Worm (Caenorhabditis elegans) whole organism, L4/young adult: ENCODE measurements around the gene clec-162.
A peak's percentile ranks its signal among the peaks of the same experiment; 100 is the strongest.

Experiments used
- W03F9.2 ChIP-seq: fragments of 150-350 bp; optimal IDR thresholded peaks from 2 replicates; lab custom pipeline; 2014; ENCODE audit warnings: missing biosample characterization, missing genetic modification characterization
- dao-5 ChIP-seq: sonication (generic microtip); optimal IDR thresholded peaks from 2 replicates; lab custom pipeline; 2016; ENCODE audit warnings: missing genotype, missing genetic modification characterization, moderate library complexity, missing compliant biosample characterization
- him-1 ChIP-seq: sonication (generic microtip); optimal IDR thresholded peaks from 2 replicates; lab custom pipeline; 2016; ENCODE audit warnings: missing genotype, missing genetic modification reagents, missing genetic modification characterization, missing compliant biosample characterization

clec-162 gene

DNA sequence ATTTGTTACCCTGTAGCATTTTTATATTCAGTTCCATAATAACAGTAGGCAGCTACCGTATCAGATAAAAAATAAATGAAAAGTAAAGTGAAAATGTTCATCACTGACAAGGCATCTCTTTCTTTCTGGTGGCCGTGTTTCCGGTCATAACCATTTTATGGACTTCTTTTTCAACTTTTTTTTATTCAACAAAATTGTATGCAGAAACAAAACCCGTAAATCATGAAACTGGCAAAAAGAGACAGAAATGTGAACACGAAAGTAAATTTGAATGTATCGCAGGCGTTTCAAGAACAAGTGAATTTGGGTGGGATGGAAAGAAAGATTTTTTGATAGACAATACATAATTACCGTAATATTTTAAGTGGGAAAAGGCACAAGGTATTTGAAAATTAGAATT, at the start of gene clec-162:
clec-162 (minus strand) TSS at position 101 of the 400 bp plus-strand sequence.
- no peak for TF ChIP-seq him-1 (tag; lab: Kevin White, UChicago)
- TF ChIP-seq dao-5 (tag; lab: Kevin White, UChicago) = no peak
- no peak for TF ChIP-seq W03F9.2 (tag; lab: Kevin White, UChicago)

DNA sequence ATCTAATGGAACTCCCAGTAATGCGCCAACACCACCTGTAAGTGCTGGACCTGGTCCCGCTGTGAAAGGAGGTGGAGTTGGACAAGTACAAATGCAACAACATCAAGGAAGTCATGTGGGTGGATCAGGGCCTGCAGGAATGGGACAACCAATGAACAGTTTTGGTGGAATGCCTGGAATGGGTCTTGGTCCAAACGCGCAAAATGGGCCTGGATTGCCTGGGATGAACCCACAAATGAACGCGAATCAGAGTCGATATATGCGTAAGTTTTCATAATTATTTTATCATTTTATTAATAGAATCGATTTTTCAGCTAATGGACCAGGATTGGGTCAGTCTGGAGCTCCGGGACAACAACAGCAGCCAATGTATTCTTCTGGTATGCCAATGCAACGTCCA, 47.4 kb upstream of the clec-162 start:
- no peak for TF ChIP-seq dao-5 (tag; lab: Kevin White, UChicago)
- no peak for TF ChIP-seq him-1 (tag; lab: Kevin White, UChicago)
- TF ChIP-seq W03F9.2 (tag; lab: Kevin White, UChicago) = no peak

DNA sequence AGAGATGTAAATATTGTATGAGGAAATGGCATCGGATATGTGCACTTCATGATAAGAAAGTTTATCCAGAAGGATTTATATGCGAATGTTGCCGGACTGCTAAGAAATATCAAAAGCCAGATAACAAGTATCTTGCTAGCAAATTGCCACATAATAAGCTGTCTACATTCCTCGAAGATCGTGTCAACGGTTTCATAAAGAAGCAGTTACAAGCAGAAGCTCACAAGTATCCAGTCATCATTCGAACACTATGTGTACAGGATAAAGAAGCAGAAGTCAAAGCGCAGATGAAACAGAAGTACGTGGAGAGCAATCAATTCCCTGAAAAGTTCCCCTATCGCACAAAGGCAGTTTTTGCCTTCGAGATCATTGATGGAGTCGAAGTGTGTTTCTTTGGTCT, 45.6 kb upstream of the clec-162 start:
- TF ChIP-seq W03F9.2 (tag; lab: Kevin White, UChicago) (no peak), him-1 (tag; lab: Kevin White, UChicago) (no peak)

DNA sequence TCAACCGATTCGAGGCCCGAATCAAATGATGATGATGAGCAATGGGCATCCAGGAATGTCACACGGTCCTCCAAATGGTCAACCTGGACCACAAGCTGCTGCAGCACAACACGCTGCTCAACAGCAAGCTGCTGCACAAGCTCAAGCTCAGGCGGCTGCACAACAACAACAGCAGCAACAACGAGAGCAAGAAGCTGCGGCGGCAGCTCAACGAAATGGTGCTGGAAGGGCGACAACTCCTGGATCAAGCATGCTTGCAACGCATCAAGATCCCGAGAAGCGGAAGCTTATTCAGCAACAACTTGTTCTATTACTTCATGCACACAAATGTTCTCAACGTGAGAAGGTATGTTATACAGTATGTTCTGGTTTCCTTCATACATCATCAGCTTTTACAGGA, 43.0 kb upstream of the clec-162 start:
- TF ChIP-seq dao-5 (tag; lab: Kevin White, UChicago) (no peak), him-1 (tag; lab: Kevin White, UChicago) (no peak), W03F9.2 (tag; lab: Kevin White, UChicago) (no peak)

DNA sequence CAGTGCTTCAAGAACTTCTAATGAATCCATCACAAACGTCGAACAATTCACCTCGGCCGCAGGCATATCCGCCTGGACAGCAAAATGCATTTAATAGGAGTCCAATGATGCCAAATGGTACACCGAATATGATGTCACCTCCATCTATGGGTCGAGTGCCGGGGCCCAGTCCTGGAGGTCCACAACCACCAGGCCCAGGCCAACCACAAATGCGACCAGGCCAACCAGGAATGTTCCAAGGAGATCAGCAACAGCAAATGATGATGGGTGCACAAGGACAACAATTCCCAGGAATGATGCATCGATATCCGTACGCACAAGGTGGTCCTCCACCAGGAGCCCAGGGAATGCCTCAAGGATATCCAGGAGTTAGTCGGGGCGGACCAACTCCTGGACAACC, 42.1 kb upstream of the clec-162 start:
- TF ChIP-seq dao-5 (tag; lab: Kevin White, UChicago) (no peak), W03F9.2 (tag; lab: Kevin White, UChicago) (no peak), him-1 (tag; lab: Kevin White, UChicago) (no peak)

DNA sequence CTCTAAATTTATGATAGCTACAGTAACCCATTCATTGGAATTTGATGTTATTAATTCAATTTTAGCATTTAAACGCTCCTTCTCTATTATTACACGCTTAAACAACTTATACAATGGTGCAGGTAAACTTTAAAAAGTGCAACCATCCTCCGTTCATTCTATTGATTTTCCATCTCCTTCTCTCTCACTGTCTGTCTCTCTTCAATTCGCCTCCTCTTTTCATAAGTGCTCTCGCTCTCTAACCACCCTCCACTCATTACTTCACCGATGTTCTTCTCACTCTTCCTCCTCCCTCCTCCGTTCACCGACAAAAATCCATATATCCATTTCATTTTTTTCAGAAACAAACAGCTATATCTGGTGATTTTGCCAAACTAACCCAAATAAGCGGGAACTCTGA, 41.2 kb upstream of the clec-162 start, which contains the start of gene cbp-1:
cbp-1 (plus strand) TSS at position 335 of the 400 bp plus-strand sequence.
- no peak for TF ChIP-seq dao-5 (tag; lab: Kevin White, UChicago)
- TF ChIP-seq him-1 (tag; lab: Kevin White, UChicago) = no peak
- TF ChIP-seq W03F9.2 (tag; lab: Kevin White, UChicago) = no peak

DNA sequence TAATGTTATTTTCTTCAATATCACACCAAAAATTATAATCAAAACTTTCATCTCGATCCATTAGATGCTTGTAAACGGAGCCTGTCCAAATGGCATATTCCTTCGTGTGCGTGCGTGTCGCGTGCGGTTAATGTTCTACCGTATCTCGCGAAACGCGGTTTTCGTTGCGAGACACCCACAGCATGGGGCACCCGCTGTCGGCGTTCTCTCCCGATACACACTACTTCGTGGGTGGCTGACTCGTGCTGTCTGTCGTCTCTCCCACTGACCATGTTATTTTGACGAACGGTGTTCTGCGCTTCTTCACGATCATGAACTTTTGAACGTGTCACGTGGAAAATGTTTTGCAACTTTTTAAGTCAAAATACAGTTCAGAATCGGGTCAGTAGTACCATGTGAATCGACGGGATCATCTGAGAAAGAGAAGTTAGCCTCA, 40.5 kb upstream of the clec-162 start:
- TF ChIP-seq dao-5 (tag; lab: Kevin White, UChicago) (peak; percentile 40), W03F9.2 (tag; lab: Kevin White, UChicago) (peak; percentile 93), him-1 (tag; lab: Kevin White, UChicago) (peak; percentile 89)

DNA sequence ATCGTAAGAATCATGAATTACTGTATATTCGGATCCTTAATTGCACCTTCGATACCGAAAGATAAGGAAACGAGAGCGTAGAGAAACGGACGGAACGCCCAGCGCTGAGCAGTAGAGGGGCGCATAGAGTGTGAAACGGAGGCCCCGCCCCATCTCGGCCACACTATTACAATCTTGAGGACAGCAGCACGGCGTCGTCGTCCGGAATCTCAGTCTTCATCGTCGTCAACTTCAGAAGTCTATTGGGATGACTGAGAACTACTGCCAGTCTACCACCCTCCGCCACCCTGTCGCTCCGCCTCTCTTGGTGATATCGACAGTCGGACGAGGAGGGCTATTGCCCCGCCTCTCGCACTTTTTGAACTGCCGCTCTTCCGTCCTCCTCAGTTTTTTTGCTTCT, 39.7 kb upstream of the clec-162 start:
- no peak for TF ChIP-seq him-1 (tag; lab: Kevin White, UChicago)
- TF ChIP-seq W03F9.2 (tag; lab: Kevin White, UChicago) = no peak
- no peak for TF ChIP-seq dao-5 (tag; lab: Kevin White, UChicago)

DNA sequence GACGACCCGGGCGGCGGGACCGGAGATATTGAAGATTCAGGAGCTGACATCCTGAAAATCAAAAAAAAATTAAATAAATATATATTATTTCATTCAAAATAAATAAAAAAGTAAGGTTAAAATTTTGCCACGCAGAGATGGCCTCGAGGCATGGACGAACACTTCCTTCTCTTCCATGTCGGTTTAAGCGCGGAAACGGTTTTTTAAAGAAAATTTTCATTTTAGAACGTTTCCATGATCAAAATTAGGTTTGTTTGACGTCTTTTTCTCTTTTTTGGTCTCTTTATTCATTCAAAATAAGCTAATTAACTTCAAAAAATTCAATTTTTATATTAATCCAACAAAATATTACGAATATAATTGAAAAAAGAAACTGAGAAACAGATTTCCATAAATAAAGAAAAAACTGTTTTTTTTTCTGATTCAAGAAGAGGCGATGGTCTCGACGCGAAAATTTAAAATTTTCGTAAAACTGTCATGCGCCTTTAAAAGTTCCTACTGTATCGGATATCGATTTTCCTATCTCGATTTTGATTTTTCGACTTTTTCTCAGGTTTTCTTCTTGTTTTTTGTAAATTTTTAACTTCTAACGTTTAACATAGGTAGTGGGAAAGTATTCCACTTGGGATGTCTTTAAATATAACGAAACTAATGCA, 37.2 kb upstream of the clec-162 start, which contains the start of gene gcc-2:
gcc-2 (minus strand) TSS at position 51 of the 656 bp plus-strand sequence.
- TF ChIP-seq dao-5 (tag; lab: Kevin White, UChicago) (no peak), W03F9.2 (tag; lab: Kevin White, UChicago) (peak; percentile 29)

DNA sequence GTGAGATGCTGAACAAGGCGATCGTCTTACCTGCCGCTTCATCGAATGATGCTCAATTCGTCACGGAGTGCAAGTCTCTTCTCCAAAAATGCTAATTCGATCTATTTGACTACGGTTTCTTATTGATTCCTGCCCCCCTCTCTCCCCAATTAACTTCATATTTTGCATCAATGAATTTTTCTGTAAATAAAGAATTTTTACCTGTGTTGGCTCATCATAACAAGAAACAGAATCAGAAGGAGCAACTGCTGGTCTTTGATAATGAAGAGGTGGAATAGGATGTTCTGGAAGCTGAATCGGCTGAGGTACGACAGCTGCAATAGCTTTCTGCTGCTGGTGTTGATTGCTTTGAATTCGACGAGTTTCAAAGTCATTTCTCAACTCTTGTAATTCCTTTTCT, 35.2 kb upstream of the clec-162 start:
- TF ChIP-seq W03F9.2 (tag; lab: Kevin White, UChicago) (no peak), dao-5 (tag; lab: Kevin White, UChicago) (no peak), him-1 (tag; lab: Kevin White, UChicago) (no peak)

DNA sequence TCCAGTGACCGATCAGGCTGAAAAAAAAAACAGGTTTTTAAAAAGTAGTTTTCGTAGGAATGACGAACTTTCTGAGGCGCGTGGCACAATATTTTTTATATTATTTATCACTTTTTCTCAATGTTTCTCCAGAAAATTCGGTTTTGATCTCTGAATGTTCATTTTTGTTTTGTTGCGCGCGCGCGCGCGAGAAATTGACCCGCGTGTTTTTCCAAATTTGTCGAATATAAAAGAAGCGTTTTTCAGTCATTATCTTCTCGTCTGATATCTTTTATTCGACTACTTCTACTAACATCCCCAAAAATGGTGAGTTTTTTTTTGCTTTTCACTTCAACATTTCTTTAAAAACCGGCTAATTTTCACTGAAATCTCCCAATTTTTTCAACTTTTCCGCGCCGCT, 33.8 kb upstream of the clec-162 start, which contains the start of gene rmd-1:
rmd-1 (plus strand) TSS at position 247 of the 400 bp plus-strand sequence.
- TF ChIP-seq W03F9.2 (tag; lab: Kevin White, UChicago) (no peak), dao-5 (tag; lab: Kevin White, UChicago) (no peak), him-1 (tag; lab: Kevin White, UChicago) (no peak)

DNA sequence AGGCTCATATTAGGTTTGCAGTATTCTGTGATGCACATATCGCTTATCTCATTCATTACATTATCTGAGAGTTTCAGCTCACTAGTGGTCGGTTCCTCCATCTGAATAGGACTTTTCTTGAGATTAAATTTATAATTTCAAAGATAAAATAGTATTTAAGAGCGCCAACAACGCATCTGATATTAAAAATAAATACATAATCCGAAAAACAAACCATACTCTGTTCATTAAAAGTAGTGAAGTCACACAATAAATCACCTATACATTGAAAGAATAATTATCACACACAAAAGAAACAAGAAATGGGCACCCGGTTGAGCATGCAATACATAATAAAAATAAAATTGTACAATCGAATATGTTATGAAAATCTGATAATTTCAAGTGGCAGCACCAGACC, 32.4 kb upstream of the clec-162 start, which contains the start of gene vps-53:
vps-53 (minus strand) TSS at position 101 of the 400 bp plus-strand sequence.
- no peak for TF ChIP-seq dao-5 (tag; lab: Kevin White, UChicago)
- TF ChIP-seq W03F9.2 (tag; lab: Kevin White, UChicago) = no peak
- TF ChIP-seq him-1 (tag; lab: Kevin White, UChicago) = no peak

DNA sequence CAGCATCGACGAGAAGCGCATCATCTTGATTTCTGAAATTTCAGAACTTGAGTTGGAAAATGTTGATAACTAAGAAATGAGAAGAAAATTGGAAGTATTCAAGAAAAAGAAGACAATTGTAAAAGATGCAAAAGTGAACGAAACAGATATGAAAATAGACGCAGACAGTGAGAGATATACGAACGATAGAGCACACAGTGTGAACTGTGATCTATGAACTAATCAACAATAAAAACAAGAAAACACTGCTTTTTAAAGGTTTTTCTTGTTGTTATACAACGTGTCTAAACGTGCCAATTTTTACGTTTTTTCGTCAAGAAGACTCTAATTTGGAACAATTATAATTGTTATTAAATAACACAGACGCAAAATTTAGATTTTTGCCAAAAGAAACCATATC, 27.8 kb upstream of the clec-162 start, which contains the start of gene ech-6:
ech-6 (minus strand) TSS at position 32 of the 400 bp plus-strand sequence.
- no peak for TF ChIP-seq dao-5 (tag; lab: Kevin White, UChicago)
- no peak for TF ChIP-seq W03F9.2 (tag; lab: Kevin White, UChicago)
- TF ChIP-seq him-1 (tag; lab: Kevin White, UChicago) = no peak

DNA sequence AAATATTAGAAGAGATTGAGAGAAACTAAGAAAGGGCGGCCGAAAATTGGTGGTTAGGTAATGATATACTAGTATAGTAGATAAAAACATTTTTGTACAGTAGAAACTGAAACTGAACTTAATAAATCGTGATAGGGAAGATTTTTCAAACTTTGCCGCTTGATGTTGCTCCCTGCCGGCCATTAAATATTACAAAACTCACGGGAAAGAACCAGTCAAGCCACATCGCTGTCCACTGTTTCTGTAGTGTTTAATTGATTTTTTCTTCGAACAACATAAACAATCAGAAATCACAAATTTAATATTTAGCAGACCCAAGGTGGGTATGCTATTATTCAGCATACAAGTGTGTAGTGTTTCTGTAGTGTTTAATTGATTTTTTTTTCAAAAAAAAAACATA, 26.1 kb upstream of the clec-162 start, which contains the start of gene T05G5.5:
T05G5.5 (minus strand) TSS at position 359 of the 400 bp plus-strand sequence.
- no peak for TF ChIP-seq dao-5 (tag; lab: Kevin White, UChicago)
- TF ChIP-seq him-1 (tag; lab: Kevin White, UChicago) = no peak
- TF ChIP-seq W03F9.2 (tag; lab: Kevin White, UChicago) = no peak
